Fruit fly (Drosophila melanogaster): ENCODE results near the gene HP1D3csd.

- TF ChIP-seq brk (GFP tag; optimal IDR thresholded peaks at IDR 0.05) (no peak), Hr83 (GFP tag; optimal IDR thresholded peaks at IDR 0.05; ENCODE audit: poor library complexity, severe bottlenecking) (peak; percentile 52), tai (GFP tag; optimal IDR thresholded peaks at IDR 0.05) (no peak), Abd-B (GFP tag; optimal IDR thresholded peaks at IDR 0.05) (no peak), OdsH (GFP tag; optimal IDR thresholded peaks at IDR 0.05) (no peak), N (GFP tag; optimal IDR thresholded peaks at IDR 0.05) (no peak), CrebA (GFP tag; optimal IDR thresholded peaks at IDR 0.05; ENCODE audit: borderline replicate concordance) (no peak), psq (GFP tag; optimal IDR thresholded peaks at IDR 0.05) (no peak)
Measured at dm6 chrX:19208014-19208413, 18.0 kb downstream of the HP1D3csd start, which contains the start of gene Ulp1.

Measured in whole organism, wandering third instar larva.